Worm (Caenorhabditis elegans): Measurements from ENCODE around the gene sbt-1.

The sbt-1 gene

ce11 chrV:20790011-20790410 lies 38.7 kb downstream of the sbt-1 start, which contains the start of gene Y44A6D.1:
Y44A6D.1 (minus strand) TSS chrV:20790033.
- no peak for TF ChIP-seq unc-62 (GFP tag; optimal IDR thresholded peaks at IDR 0.05)

ce11 chrV:20789105-20789504 lies 39.6 kb downstream of the sbt-1 start, which contains the start of gene tpan-1:
tpan-1 (plus strand) TSS chrV:20789502.
- TF ChIP-seq unc-62 (GFP tag; optimal IDR thresholded peaks at IDR 0.05), result no peak

- TF ChIP-seq unc-62 (GFP tag; optimal IDR thresholded peaks at IDR 0.05), result no peak
Measured at ce11 chrV:20785848-20786225, 42.8 kb downstream of the sbt-1 start.

ce11 chrV:20785050-20785847 lies 43.4 kb downstream of the sbt-1 start:
- TF ChIP-seq unc-62 (GFP tag; optimal IDR thresholded peaks at IDR 0.05), result no peak

ce11 chrV:20783642-20784041 lies 45.0 kb downstream of the sbt-1 start:
- TF ChIP-seq unc-62 (GFP tag; optimal IDR thresholded peaks at IDR 0.05), result no peak

- no peak for TF ChIP-seq unc-62 (GFP tag; optimal IDR thresholded peaks at IDR 0.05)
Measured at ce11 chrV:20782188-20782587, 46.5 kb downstream of the sbt-1 start.

- TF ChIP-seq unc-62 (GFP tag; optimal IDR thresholded peaks at IDR 0.05), result no peak
Measured at ce11 chrV:20781346-20781952, 47.2 kb downstream of the sbt-1 start.

- TF ChIP-seq unc-62 (GFP tag; optimal IDR thresholded peaks at IDR 0.05), result no peak
Measured at ce11 chrV:20780400-20780799, 48.3 kb downstream of the sbt-1 start, which contains the start of gene hif-1. hif-1 (plus strand) TSS chrV:20780407.

ce11 chrV:20779707-20780346 lies 48.9 kb downstream of the sbt-1 start:
- TF ChIP-seq unc-62 (GFP tag; optimal IDR thresholded peaks at IDR 0.05), result no peak

ce11 chrV:20778886-20779285 lies 49.8 kb downstream of the sbt-1 start:
- no peak for TF ChIP-seq unc-62 (GFP tag; optimal IDR thresholded peaks at IDR 0.05)

- TF ChIP-seq unc-62 (GFP tag; optimal IDR thresholded peaks at IDR 0.05), result no peak
Measured at ce11 chrV:20778257-20778697, 50.4 kb downstream of the sbt-1 start.
